Fruit fly (Drosophila melanogaster): ENCODE data around the gene baz.

baz gene

DNA sequence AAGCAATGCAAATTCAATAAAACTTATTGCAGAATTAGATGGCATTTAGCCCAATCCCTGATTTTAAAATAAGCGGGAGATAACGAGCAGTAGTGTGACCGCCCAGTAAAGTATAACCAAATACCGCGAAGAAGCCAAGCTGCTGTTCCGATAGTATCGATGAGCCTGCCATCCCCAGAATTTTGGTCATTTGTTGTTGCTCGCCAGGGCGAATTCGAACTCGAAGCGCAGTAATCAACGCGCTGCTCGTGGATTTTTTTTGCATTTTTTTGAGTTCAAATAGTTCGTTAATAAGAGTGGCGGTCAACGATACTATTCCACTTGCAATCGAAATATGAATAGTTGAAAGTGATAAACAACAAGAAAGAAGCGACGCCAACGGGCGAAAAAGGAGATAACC, at the start of gene baz:
Gene baz (plus strand): TSS at position 188 of the 400 bp plus-strand sequence.
- TF ChIP-seq Sp1 (GFP tag; optimal IDR thresholded peaks at IDR 0.05) (peak; percentile 12), Hnf4 (GFP tag; optimal IDR thresholded peaks at IDR 0.05) (no peak), Dfd (GFP tag; optimal IDR thresholded peaks at IDR 0.05) (no peak), Myc (optimal IDR thresholded peaks at IDR 0.05) (no peak), Mio (GFP tag; optimal IDR thresholded peaks at IDR 0.05) (no peak), dsf (GFP tag; optimal IDR thresholded peaks at IDR 0.05; ENCODE audit: borderline replicate concordance) (no peak), ey (GFP tag; optimal IDR thresholded peaks at IDR 0.05) (no peak), jim (GFP tag; optimal IDR thresholded peaks at IDR 0.05) (no peak), OdsH (GFP tag; optimal IDR thresholded peaks at IDR 0.05) (no peak), Dif (GFP tag; optimal IDR thresholded peaks at IDR 0.05; ENCODE audit: partially characterized antibody) (no peak), lola (GFP tag; optimal IDR thresholded peaks at IDR 0.05) (no peak), foxo (GFP tag; optimal IDR thresholded peaks at IDR 0.05) (no peak), Abd-B (GFP tag; optimal IDR thresholded peaks at IDR 0.05) (no peak), dmrt93B (GFP tag; optimal IDR thresholded peaks at IDR 0.05) (no peak), woc (GFP tag; optimal IDR thresholded peaks at IDR 0.05) (no peak), sage (GFP tag; optimal IDR thresholded peaks at IDR 0.05) (no peak), Vsx2 (GFP tag; optimal IDR thresholded peaks at IDR 0.05; ENCODE audit: partially characterized antibody) (no peak), sv (GFP tag; optimal IDR thresholded peaks at IDR 0.05) (no peak), psq (GFP tag; optimal IDR thresholded peaks at IDR 0.05) (peak; percentile 1), HLH106 (tag; optimal IDR thresholded peaks at IDR 0.05) (no peak), CrebA (GFP tag; optimal IDR thresholded peaks at IDR 0.05; ENCODE audit: borderline replicate concordance) (no peak), Rel (GFP tag; optimal IDR thresholded peaks at IDR 0.05) (no peak), Rel (tag; optimal IDR thresholded peaks at IDR 0.05) (peak; percentile 59), usp (GFP tag; optimal IDR thresholded peaks at IDR 0.05) (no peak), fru (GFP tag; optimal IDR thresholded peaks at IDR 0.05) (no peak), tai (GFP tag; optimal IDR thresholded peaks at IDR 0.05) (no peak)

DNA sequence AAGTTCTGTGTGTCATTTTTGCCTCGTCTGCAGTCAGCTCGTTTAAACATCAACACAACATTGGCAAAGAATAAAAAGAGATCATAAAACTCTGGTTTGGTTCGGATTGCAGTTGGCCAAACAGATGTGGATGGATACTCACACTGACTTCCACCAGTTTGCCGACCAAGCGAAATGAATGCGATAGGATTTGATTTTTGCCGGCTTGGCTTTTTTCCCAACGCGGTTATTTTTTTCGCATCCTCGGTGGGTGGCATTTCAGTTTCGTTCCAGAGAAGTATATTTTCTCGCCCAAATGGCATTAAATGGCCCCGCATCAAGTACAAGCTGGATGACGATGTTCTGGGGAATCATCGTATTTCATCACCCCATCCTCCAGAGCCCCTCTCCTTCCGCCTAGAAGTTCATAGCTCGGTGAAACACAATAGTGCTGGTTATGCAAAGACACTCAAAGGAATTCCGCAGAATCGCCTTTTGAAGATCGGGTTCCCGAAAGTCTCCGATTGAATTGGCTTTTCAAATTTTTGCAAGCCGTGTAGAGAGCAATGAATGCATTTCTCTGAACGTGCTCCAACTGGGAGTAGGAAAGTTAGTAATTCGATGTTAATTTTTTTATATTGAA, 49.1 kb upstream of the baz start:
- no peak for TF ChIP-seq N (GFP tag; optimal IDR thresholded peaks at IDR 0.05)
- no peak for TF ChIP-seq Myc (optimal IDR thresholded peaks at IDR 0.05)
- TF ChIP-seq tai (GFP tag; optimal IDR thresholded peaks at IDR 0.05): no peak
- no peak for TF ChIP-seq pan (optimal IDR thresholded peaks at IDR 0.05)
- no peak for TF ChIP-seq dsf (GFP tag; optimal IDR thresholded peaks at IDR 0.05; ENCODE audit: borderline replicate concordance)
- no peak for TF ChIP-seq Abd-B (GFP tag; optimal IDR thresholded peaks at IDR 0.05)
- TF ChIP-seq brk (GFP tag; optimal IDR thresholded peaks at IDR 0.05): no peak
- TF ChIP-seq jim (GFP tag; optimal IDR thresholded peaks at IDR 0.05): no peak
- no peak for TF ChIP-seq fru (GFP tag; optimal IDR thresholded peaks at IDR 0.05)

DNA sequence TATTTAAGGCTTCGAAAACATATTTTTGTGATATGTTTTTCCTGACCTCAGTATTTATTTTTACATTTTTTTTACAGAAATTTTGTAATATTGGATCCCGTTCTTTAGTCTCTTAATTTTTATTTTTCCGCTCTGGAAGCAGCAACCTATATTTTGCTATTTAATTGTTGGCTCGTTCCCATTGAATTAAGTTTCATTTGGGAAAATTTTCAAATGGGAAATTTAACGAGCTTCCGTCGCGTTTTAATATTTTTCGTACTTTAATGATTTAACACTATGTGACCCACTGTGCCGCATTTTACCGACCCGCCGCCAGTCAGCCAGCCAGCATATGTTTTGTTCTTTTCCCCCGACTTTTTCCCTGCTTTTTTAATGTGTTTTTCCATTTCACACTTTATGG, 48.5 kb upstream of the baz start:
- TF ChIP-seq sage (GFP tag; optimal IDR thresholded peaks at IDR 0.05): no peak
- TF ChIP-seq Hnf4 (GFP tag; optimal IDR thresholded peaks at IDR 0.05): no peak
- no peak for TF ChIP-seq woc (GFP tag; optimal IDR thresholded peaks at IDR 0.05)
- TF ChIP-seq dsf (GFP tag; optimal IDR thresholded peaks at IDR 0.05; ENCODE audit: borderline replicate concordance): no peak
- TF ChIP-seq lola (GFP tag; optimal IDR thresholded peaks at IDR 0.05): no peak
- no peak for TF ChIP-seq h (GFP tag; optimal IDR thresholded peaks at IDR 0.05)
- no peak for TF ChIP-seq Myc (optimal IDR thresholded peaks at IDR 0.05)
- TF ChIP-seq OdsH (GFP tag; optimal IDR thresholded peaks at IDR 0.05): no peak
- no peak for TF ChIP-seq Dif (GFP tag; optimal IDR thresholded peaks at IDR 0.05; ENCODE audit: partially characterized antibody)
- TF ChIP-seq dmrt93B (GFP tag; optimal IDR thresholded peaks at IDR 0.05): no peak
- TF ChIP-seq HLH106 (tag; optimal IDR thresholded peaks at IDR 0.05): no peak
- no peak for TF ChIP-seq Hr83 (GFP tag; optimal IDR thresholded peaks at IDR 0.05; ENCODE audit: poor library complexity, severe bottlenecking)
- TF ChIP-seq sv (GFP tag; optimal IDR thresholded peaks at IDR 0.05): no peak
- no peak for TF ChIP-seq jim (GFP tag; optimal IDR thresholded peaks at IDR 0.05)

DNA sequence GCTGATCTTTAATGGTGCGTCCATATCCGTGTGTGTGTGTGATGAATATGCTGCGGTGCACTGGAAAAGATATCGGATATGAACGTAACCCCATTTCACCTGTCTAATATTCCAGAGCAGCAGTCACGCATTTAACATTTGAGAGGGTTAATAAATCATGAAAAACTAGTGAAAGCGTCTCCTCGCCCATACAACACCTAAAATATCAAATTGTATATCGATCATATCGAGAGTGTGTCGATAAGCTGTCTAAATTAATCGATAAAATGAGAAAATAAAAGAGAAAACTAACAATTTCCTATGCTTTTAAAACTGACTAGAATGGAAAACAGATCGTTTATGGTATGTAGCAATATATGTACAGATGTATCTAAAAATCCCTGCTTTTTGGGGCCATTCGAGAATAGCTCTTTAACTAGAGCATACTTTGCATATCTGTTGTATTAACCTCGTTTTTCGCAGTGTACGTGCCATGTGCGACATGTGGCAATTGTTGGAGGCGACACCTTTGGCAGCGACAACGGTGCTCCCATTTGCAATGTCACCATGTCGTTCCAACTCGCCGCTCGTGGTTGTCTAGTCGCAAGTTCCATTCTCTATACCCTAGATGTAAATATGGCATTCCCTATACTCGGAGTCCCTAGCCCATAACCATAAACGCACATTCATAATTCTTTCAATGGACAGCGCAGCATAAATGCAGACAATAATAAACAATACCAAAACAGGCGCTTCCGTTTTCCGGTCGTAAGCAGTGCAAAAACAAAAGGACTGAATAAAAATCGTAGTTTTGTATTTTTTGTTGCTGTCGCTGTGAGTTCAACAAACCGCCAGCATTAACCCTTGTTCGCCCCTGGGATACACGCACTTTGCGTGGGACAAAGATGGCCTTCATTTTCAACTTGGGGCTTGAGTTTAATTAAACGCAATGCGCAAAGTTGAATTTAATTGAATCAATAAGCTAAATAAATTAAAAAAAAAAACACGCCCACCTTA, 47.5 kb upstream of the baz start:
- TF ChIP-seq Hr83 (GFP tag; optimal IDR thresholded peaks at IDR 0.05; ENCODE audit: poor library complexity, severe bottlenecking) (no peak), woc (GFP tag; optimal IDR thresholded peaks at IDR 0.05) (no peak), Vsx2 (GFP tag; optimal IDR thresholded peaks at IDR 0.05; ENCODE audit: partially characterized antibody) (no peak), Mio (GFP tag; optimal IDR thresholded peaks at IDR 0.05) (no peak), brk (GFP tag; optimal IDR thresholded peaks at IDR 0.05) (no peak), sage (GFP tag; optimal IDR thresholded peaks at IDR 0.05) (no peak), rgr (GFP tag; optimal IDR thresholded peaks at IDR 0.05) (no peak), HLH106 (tag; optimal IDR thresholded peaks at IDR 0.05) (no peak), Jra (GFP tag; optimal IDR thresholded peaks at IDR 0.05) (no peak), GATAd (GFP tag; optimal IDR thresholded peaks at IDR 0.05) (no peak), dmrt93B (GFP tag; optimal IDR thresholded peaks at IDR 0.05) (no peak), Dfd (GFP tag; optimal IDR thresholded peaks at IDR 0.05) (no peak), foxo (GFP tag; optimal IDR thresholded peaks at IDR 0.05) (no peak), OdsH (GFP tag; optimal IDR thresholded peaks at IDR 0.05) (no peak), Sp1 (GFP tag; optimal IDR thresholded peaks at IDR 0.05) (no peak), sv (GFP tag; optimal IDR thresholded peaks at IDR 0.05) (no peak)
